Worm (Caenorhabditis elegans): ENCODE results near the gene str-41.

The str-41 gene

ce11 chrV:7411695-7412094, at the start of gene str-41:
Gene str-41 (plus strand): TSS chrV:7411995.
- TF ChIP-seq cnd-1 (tag; optimal IDR thresholded peaks at IDR 0.05) (no peak), elt-3 (tag; optimal IDR thresholded peaks at IDR 0.05) (no peak)

ce11 chrV:7364059-7364458, 47.7 kb upstream of the str-41 start, which contains the start of gene cyp-35A2:
Gene cyp-35A2 (minus strand): TSS chrV:7364182.
- TF ChIP-seq ham-2 (GFP tag; optimal IDR thresholded peaks at IDR 0.05) (no peak), lin-13 (tag; optimal IDR thresholded peaks at IDR 0.05) (no peak), ceh-83 (GFP tag; optimal IDR thresholded peaks at IDR 0.05) (no peak), hlh-1 (tag; optimal IDR thresholded peaks at IDR 0.05) (no peak), sem-2 (GFP tag; optimal IDR thresholded peaks at IDR 0.05) (no peak), unc-62 (GFP tag; optimal IDR thresholded peaks at IDR 0.05) (no peak), flh-1 (GFP tag; optimal IDR thresholded peaks at IDR 0.05) (no peak), nhr-28 (tag; optimal IDR thresholded peaks at IDR 0.05) (no peak), pha-4 (tag; optimal IDR thresholded peaks at IDR 0.05) (no peak), M03D4.4 (tag; optimal IDR thresholded peaks at IDR 0.05) (no peak)

DNA sequence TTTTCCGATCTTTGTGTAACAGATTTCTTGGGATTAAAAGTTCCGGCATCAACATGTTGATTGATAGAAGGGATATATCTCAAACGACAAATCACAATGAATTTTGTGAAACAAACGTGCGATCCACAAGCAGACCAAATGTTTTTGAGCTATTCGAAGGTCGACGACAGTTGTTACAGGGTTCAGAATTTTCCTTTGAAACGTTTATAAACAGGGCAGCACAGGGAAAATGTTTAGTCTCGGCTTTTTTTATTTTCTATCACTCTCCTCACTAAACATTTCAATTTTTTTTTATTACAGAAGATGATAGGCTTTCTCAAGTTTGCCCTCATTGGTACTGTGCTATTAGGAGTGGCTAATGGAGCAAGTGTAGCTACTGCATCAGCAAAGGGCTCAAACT, 46.8 kb upstream of the str-41 start, which contains the start of gene exc-13:
Gene exc-13, plus strand, starts transcription at position 301 of the 400 bp plus-strand sequence.
- no peak for TF ChIP-seq M03D4.4 (tag; optimal IDR thresholded peaks at IDR 0.05)
- TF ChIP-seq ces-1 (GFP tag; optimal IDR thresholded peaks at IDR 0.05), result no peak
- no peak for TF ChIP-seq lin-13 (tag; optimal IDR thresholded peaks at IDR 0.05)
- TF ChIP-seq cnd-1 (tag; optimal IDR thresholded peaks at IDR 0.05), result no peak
- TF ChIP-seq ceh-43 (GFP tag; optimal IDR thresholded peaks at IDR 0.05), result no peak
- no peak for TF ChIP-seq elt-1 (tag; optimal IDR thresholded peaks at IDR 0.05; ENCODE audit: borderline replicate concordance, insufficient read depth)
- TF ChIP-seq blmp-1 (tag; optimal IDR thresholded peaks at IDR 0.05), result no peak
- no peak for TF ChIP-seq mab-5 (tag; optimal IDR thresholded peaks at IDR 0.05)
- no peak for TF ChIP-seq tbx-8 (GFP tag; optimal IDR thresholded peaks at IDR 0.05)
- no peak for TF ChIP-seq bed-3 (GFP tag; optimal IDR thresholded peaks at IDR 0.05)

ce11 chrV:7369578-7369977, 42.2 kb upstream of the str-41 start, which contains the start of gene srj-14:
Gene srj-14 (plus strand): TSS chrV:7369708.
- TF ChIP-seq flh-1 (GFP tag; optimal IDR thresholded peaks at IDR 0.05), result no peak
- no peak for TF ChIP-seq nhr-237 (tag; optimal IDR thresholded peaks at IDR 0.05)
- TF ChIP-seq ceh-83 (GFP tag; optimal IDR thresholded peaks at IDR 0.05), result no peak
- no peak for TF ChIP-seq nhr-2 (tag; optimal IDR thresholded peaks at IDR 0.05)
- TF ChIP-seq unc-120 (tag; optimal IDR thresholded peaks at IDR 0.05; ENCODE audit: poor library complexity, severe bottlenecking), result no peak
- no peak for TF ChIP-seq drap-1 (GFP tag; optimal IDR thresholded peaks at IDR 0.05)

DNA sequence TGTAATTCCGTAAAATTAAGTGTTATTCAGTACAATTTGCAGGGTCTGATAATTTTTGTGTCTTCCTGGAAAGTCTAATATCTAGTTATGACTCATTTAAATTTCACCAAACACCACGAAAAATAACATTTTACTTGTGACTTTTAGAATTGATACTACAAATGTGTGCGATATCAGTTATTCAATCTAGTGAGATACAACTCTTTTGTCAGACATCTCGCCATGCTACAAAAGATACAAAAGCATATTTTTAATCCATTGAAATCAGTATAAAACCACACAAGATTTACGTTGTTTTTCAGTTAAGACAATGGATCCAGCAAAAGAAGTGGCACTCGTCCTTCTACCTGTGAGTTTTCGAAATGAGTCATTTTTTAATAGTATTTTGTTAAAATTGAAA, 37.7 kb upstream of the str-41 start, which contains the start of gene srx-56:
Gene srx-56, plus strand, starts transcription at position 301 of the 400 bp plus-strand sequence.
- no peak for TF ChIP-seq lin-32 (GFP tag; optimal IDR thresholded peaks at IDR 0.05)
- TF ChIP-seq ceh-39 (tag; optimal IDR thresholded peaks at IDR 0.05), result no peak
- no peak for TF ChIP-seq sptf-1 (tag; optimal IDR thresholded peaks at IDR 0.05)
- no peak for TF ChIP-seq hlh-1 (tag; optimal IDR thresholded peaks at IDR 0.05)
- TF ChIP-seq nhr-12 (tag; optimal IDR thresholded peaks at IDR 0.05), result no peak
- TF ChIP-seq ztf-11 (tag; optimal IDR thresholded peaks at IDR 0.05), result no peak
- no peak for TF ChIP-seq elt-1 (tag; optimal IDR thresholded peaks at IDR 0.05; ENCODE audit: borderline replicate concordance, insufficient read depth)
- TF ChIP-seq mab-5 (tag; optimal IDR thresholded peaks at IDR 0.05), result no peak

DNA sequence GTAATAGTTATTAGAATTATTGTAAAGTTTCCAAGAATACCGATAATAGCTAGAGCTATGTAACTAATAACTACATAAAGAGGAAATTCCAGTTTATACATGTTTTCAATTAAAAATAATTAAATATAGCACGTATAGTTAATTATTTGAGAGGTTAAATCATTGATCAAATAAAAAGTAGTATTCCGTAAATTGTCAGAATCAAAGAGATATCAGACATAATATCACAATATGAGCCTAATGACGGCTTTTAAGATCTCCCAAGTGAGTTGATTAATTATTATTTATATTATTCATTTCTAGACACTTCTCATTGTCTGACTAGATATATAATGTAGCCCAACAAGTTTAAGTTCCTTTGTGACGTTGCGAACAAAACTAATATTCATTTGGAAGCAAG, 32.4 kb upstream of the str-41 start, which contains the start of gene srsx-24:
Gene srsx-24, minus strand, starts transcription at position 101 of the 400 bp plus-strand sequence.
- TF ChIP-seq nhr-28 (tag; optimal IDR thresholded peaks at IDR 0.05) (no peak), unc-39 (tag; optimal IDR thresholded peaks at IDR 0.05) (no peak)

DNA sequence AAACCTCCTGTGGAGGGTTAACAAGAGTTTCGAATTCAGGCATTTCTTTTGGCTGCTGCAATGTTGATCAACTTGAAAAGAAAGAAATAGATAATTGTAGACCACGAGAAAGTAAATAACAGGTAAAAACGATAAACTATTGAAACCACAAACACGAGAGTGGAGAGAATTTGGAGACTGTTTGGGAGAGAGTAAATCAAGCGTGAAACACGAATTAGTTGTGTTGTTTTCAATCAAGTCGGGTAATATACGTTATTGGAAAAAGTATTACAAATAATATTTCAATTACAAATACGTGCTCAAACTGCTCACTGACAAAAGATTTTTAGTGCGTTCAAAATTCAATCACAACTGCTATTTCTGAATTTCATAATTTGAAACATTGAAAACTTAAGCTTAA, 30.8 kb upstream of the str-41 start, which contains the start of gene C03G6.17:
Gene C03G6.17, minus strand, starts transcription at position 101 of the 400 bp plus-strand sequence.
- TF ChIP-seq sptf-1 (tag; optimal IDR thresholded peaks at IDR 0.05) (no peak), M03D4.4 (tag; optimal IDR thresholded peaks at IDR 0.05) (no peak), mls-2 (tag; optimal IDR thresholded peaks at IDR 0.05) (no peak), elt-1 (tag; optimal IDR thresholded peaks at IDR 0.05; ENCODE audit: borderline replicate concordance, insufficient read depth) (no peak), mep-1 (tag; optimal IDR thresholded peaks at IDR 0.05) (no peak), nhr-76 (tag; optimal IDR thresholded peaks at IDR 0.05) (no peak), blmp-1 (tag; optimal IDR thresholded peaks at IDR 0.05) (no peak), snpc-4 (tag; optimal IDR thresholded peaks at IDR 0.05) (no peak)
